Fruit fly (Drosophila melanogaster): Measurements from ENCODE around the gene glec.

glec gene

dm6 chr3R:21828785-21829486 is 27.1 kb downstream of the glec start (continued):
- TF ChIP-seq gcm2 (GFP tag; optimal IDR thresholded peaks at IDR 0.05) (no peak), hb (GFP tag; IDR thresholded peaks at IDR 0.05; ENCODE audit: partially characterized antibody) (no peak), Antp (GFP tag; optimal IDR thresholded peaks at IDR 0.05) (no peak), Bdp1 (GFP tag; optimal IDR thresholded peaks at IDR 0.05) (no peak), CG17829 (tag; optimal IDR thresholded peaks at IDR 0.05) (peak; percentile 94), CG34376 (GFP tag; optimal IDR thresholded peaks at IDR 0.05) (no peak), crol (GFP tag; IDR thresholded peaks at IDR 0.05) (peak; percentile 99), CG17568 (GFP tag; optimal IDR thresholded peaks at IDR 0.05) (peak; percentile 21), CG2120 (GFP tag; optimal IDR thresholded peaks at IDR 0.05) (no peak), CG12659 (GFP tag; optimal IDR thresholded peaks at IDR 0.05) (peak; percentile 3), CG18619 (GFP tag; optimal IDR thresholded peaks at IDR 0.05) (peak; percentile 54), CG8281 (tag; optimal IDR thresholded peaks at IDR 0.05) (peak; percentile 28), pzg (GFP tag; optimal IDR thresholded peaks at IDR 0.05) (no peak), nerfin-1 (tag; optimal IDR thresholded peaks at IDR 0.05) (peak; percentile 66), ap (GFP tag; IDR thresholded peaks at IDR 0.05) (peak; percentile 37), CrebB (tag; optimal IDR thresholded peaks at IDR 0.05) (no peak), Hand (GFP tag; optimal IDR thresholded peaks at IDR 0.05) (no peak), CG9797 (GFP tag; optimal IDR thresholded peaks at IDR 0.05) (peak; percentile 8), stwl (tag; optimal IDR thresholded peaks at IDR 0.05) (peak; percentile 53), CG30431 (GFP tag; optimal IDR thresholded peaks at IDR 0.05) (peak; percentile 48), Trl (optimal IDR thresholded peaks at IDR 0.05) (no peak), Trl (GFP tag; optimal IDR thresholded peaks at IDR 0.05) (no peak), D (optimal IDR thresholded peaks at IDR 0.05) (no peak), D (GFP tag; optimal IDR thresholded peaks at IDR 0.05) (peak; percentile 90), ATbp (GFP tag; optimal IDR thresholded peaks at IDR 0.05) (peak; percentile 70), mam (GFP tag; optimal IDR thresholded peaks at IDR 0.05) (no peak), CG11247 (GFP tag; IDR thresholded peaks at IDR 0.05) (no peak), twi (tag; optimal IDR thresholded peaks at IDR 0.05) (peak; percentile 86), CG12299 (tag; optimal IDR thresholded peaks at IDR 0.05) (peak; percentile 65), CG2678 (tag; optimal IDR thresholded peaks at IDR 0.05) (peak; percentile 76), PHDP (tag; optimal IDR thresholded peaks at IDR 0.05) (peak; percentile 78), zen (tag; optimal IDR thresholded peaks at IDR 0.05) (peak; percentile 63), fd3F (GFP tag; optimal IDR thresholded peaks at IDR 0.05) (no peak), CG13894 (tag; optimal IDR thresholded peaks at IDR 0.05) (no peak), Vsx1 (GFP tag; optimal IDR thresholded peaks at IDR 0.05) (peak; percentile 32), pfk (GFP tag; optimal IDR thresholded peaks at IDR 0.05) (no peak), trh (GFP tag; optimal IDR thresholded peaks at IDR 0.05) (no peak), Dip2 (GFP tag; IDR thresholded peaks at IDR 0.05) (no peak), inv (GFP tag; IDR thresholded peaks at IDR 0.05; ENCODE audit: partially characterized antibody) (no peak), CG13287 (GFP tag; IDR thresholded peaks at IDR 0.05; ENCODE audit: partially characterized antibody) (no peak), fd102C (GFP tag; optimal IDR thresholded peaks at IDR 0.05) (no peak), fd64A (GFP tag; optimal IDR thresholded peaks at IDR 0.05) (no peak), CG14710 (tag; optimal IDR thresholded peaks at IDR 0.05) (peak; percentile 93), unc-4 (GFP tag; IDR thresholded peaks at IDR 0.05; ENCODE audit: partially characterized antibody) (no peak), CG12391 (tag; optimal IDR thresholded peaks at IDR 0.05) (peak; percentile 91), Nf-YB (GFP tag; optimal IDR thresholded peaks at IDR 0.05) (peak; percentile 64), sc (optimal IDR thresholded peaks at IDR 0.05) (no peak), sc (GFP tag; optimal IDR thresholded peaks at IDR 0.05) (peak; percentile 83), CG4820 (GFP tag; optimal IDR thresholded peaks at IDR 0.05) (peak; percentile 68)
